Fruit fly (Drosophila melanogaster) whole organism, prepupa: Measurements from ENCODE around the gene Dyrk2.

Experiments
- CG10669 ChIP-seq: fragments of 200-800 bp; sonication (Bioruptor generic); optimal IDR thresholded peaks from 3 replicates; lab custom pipeline; 2018; ENCODE audit warnings: missing biosample characterization, mild to moderate bottlenecking, missing genetic modification characterization, moderate library complexity
- CG11294 ChIP-seq: fragments of 200-800 bp; sonication (Bioruptor generic); IDR thresholded peaks from 2 replicates; pipeline ENCODE4 v1.3.6; 2022; ENCODE audit warnings: missing biosample characterization, missing genetic modification characterization
- CG11762 ChIP-seq: fragments of 200-800 bp; sonication (Bioruptor generic); optimal IDR thresholded peaks from 3 replicates; lab custom pipeline; 2016; ENCODE audit warnings: missing biosample characterization, missing genetic modification characterization; ENCODE audit not compliant: insufficient read depth
- CG15336 ChIP-seq: fragments of 200-800 bp; sonication (Bioruptor generic); IDR thresholded peaks from 2 replicates; pipeline ENCODE4 v1.3.6; 2022; ENCODE audit warnings: missing biosample characterization, missing genetic modification characterization
- CG1621 ChIP-seq: fragments of 200-800 bp; sonication (Bioruptor generic); optimal IDR thresholded peaks from 3 replicates; lab custom pipeline; 2018; ENCODE audit warnings: missing biosample characterization, mild to moderate bottlenecking, missing genetic modification characterization
- CG3032 ChIP-seq: fragments of 200-800 bp; optimal IDR thresholded peaks from 2 replicates; lab custom pipeline; 2019; ENCODE audit warnings: missing biosample characterization, mild to moderate bottlenecking, missing genetic modification characterization, moderate library complexity
- CG31627 ChIP-seq: fragments of 200-800 bp; sonication (Bioruptor generic); optimal IDR thresholded peaks from 3 replicates; lab custom pipeline; 2016; ENCODE audit warnings: missing biosample characterization, missing genetic modification characterization
- CG32006 ChIP-seq: fragments of 200-800 bp; sonication (Bioruptor generic); optimal IDR thresholded peaks from 3 replicates; lab custom pipeline; 2017; ENCODE audit warnings: missing biosample characterization, mild to moderate bottlenecking, missing genetic modification characterization
- CG34406 ChIP-seq: fragments of 200-800 bp; sonication (Bioruptor generic); optimal IDR thresholded peaks from 3 replicates; lab custom pipeline; 2016; ENCODE audit warnings: missing biosample characterization, missing genetic modification characterization
- CG3919 ChIP-seq: fragments of 200-800 bp; sonication (Bioruptor generic); optimal IDR thresholded peaks from 3 replicates; lab custom pipeline; 2016; ENCODE audit warnings: missing biosample characterization, missing genetic modification characterization
- CG4318 ChIP-seq: fragments of 200-800 bp; sonication (Bioruptor generic); optimal IDR thresholded peaks from 3 replicates; lab custom pipeline; 2017; ENCODE audit warnings: missing biosample characterization, mild to moderate bottlenecking, missing genetic modification characterization
- CG6276 ChIP-seq: fragments of 200-800 bp; sonication (Bioruptor generic); optimal IDR thresholded peaks from 2 replicates; lab custom pipeline; 2017; ENCODE audit warnings: missing biosample characterization, mild to moderate bottlenecking, missing genetic modification characterization
- CG6792 ChIP-seq: fragments of 200-800 bp; sonication (Bioruptor generic); optimal IDR thresholded peaks from 3 replicates; lab custom pipeline; 2016; ENCODE audit warnings: missing biosample characterization, missing genetic modification characterization
- CG6854 ChIP-seq: fragments of 200-800 bp; sonication (Bioruptor generic); optimal IDR thresholded peaks from 2 replicates; lab custom pipeline; 2017; ENCODE audit warnings: missing biosample characterization, mild to moderate bottlenecking, missing genetic modification characterization
- CG8119 ChIP-seq: fragments of 200-800 bp; sonication (Bioruptor generic); IDR thresholded peaks from 3 replicates; pipeline ENCODE4 v1.3.6; 2022; ENCODE audit warnings: missing biosample characterization, missing genetic modification characterization
- CG8632 ChIP-seq: fragments of 200-800 bp; sonication (Bioruptor generic); optimal IDR thresholded peaks from 3 replicates; lab custom pipeline; 2016; ENCODE audit warnings: missing biosample characterization, missing genetic modification characterization
- Eip75B ChIP-seq: fragments of 200-800 bp; sonication (Bioruptor generic); optimal IDR thresholded peaks from 3 replicates; lab custom pipeline; 2016; ENCODE audit warnings: missing biosample characterization, missing genetic modification characterization
- Eip78C ChIP-seq: fragments of 200-800 bp; sonication (Bioruptor generic); peaks from one replicate; lab custom pipeline; 2016; ENCODE audit warnings: missing biosample characterization, missing genetic modification characterization
- Eip93F ChIP-seq: fragments of 200-800 bp; sonication (Bioruptor generic); optimal IDR thresholded peaks from 2 replicates; lab custom pipeline; 2016; ENCODE audit warnings: missing biosample characterization, mild to moderate bottlenecking, missing genetic modification characterization
- Gug ChIP-seq: fragments of 200-800 bp; sonication (Bioruptor generic); IDR thresholded peaks from 2 replicates; pipeline ENCODE4 v1.3.6; 2022; ENCODE audit warnings: missing biosample characterization, missing genetic modification characterization
- Hr38 ChIP-seq: sonication (Bioruptor generic); optimal IDR thresholded peaks from 2 replicates; lab custom pipeline; 2016; ENCODE audit warnings: missing biosample characterization, missing genetic modification characterization
- Hr39 ChIP-seq: fragments of 200-800 bp; sonication (Bioruptor generic); optimal IDR thresholded peaks from 2 replicates; lab custom pipeline; 2016; ENCODE audit warnings: missing biosample characterization, missing genetic modification characterization
- Hr4 ChIP-seq: fragments of 200-800 bp; sonication (Bioruptor generic); optimal IDR thresholded peaks from 3 replicates; lab custom pipeline; 2016; ENCODE audit warnings: missing biosample characterization, missing genetic modification characterization
- Lpt ChIP-seq: fragments of 200-800 bp; sonication (Bioruptor generic); optimal IDR thresholded peaks from 3 replicates; lab custom pipeline; 2016; ENCODE audit warnings: missing biosample characterization, missing genetic modification characterization
- Met ChIP-seq: fragments of 200-800 bp; sonication (Bioruptor generic); optimal IDR thresholded peaks from 3 replicates; lab custom pipeline; 2016; ENCODE audit warnings: missing biosample characterization, missing genetic modification characterization
- OdsH ChIP-seq: fragments of 200-800 bp; sonication (Bioruptor generic); optimal IDR thresholded peaks from 3 replicates; lab custom pipeline; 2016; ENCODE audit warnings: missing biosample characterization, missing genetic modification characterization
- Smox ChIP-seq: fragments of 200-800 bp; sonication (Bioruptor generic); optimal IDR thresholded peaks from 3 replicates; lab custom pipeline; 2016; ENCODE audit warnings: missing biosample characterization, missing genetic modification characterization
- Sox102F ChIP-seq: fragments of 200-800 bp; sonication (Bioruptor generic); optimal IDR thresholded peaks from 2 replicates; lab custom pipeline; 2016; ENCODE audit warnings: missing biosample characterization, mild to moderate bottlenecking, missing genetic modification characterization
- achi ChIP-seq: fragments of 200-800 bp; sonication (Bioruptor generic); optimal IDR thresholded peaks from 3 replicates; lab custom pipeline; 2016; ENCODE audit warnings: missing biosample characterization, missing genetic modification characterization
- acj6 ChIP-seq: fragments of 200-800 bp; sonication (Bioruptor generic); optimal IDR thresholded peaks from 3 replicates; lab custom pipeline; 2016; ENCODE audit warnings: missing biosample characterization, missing genetic modification characterization
- cyc ChIP-seq: fragments of 200-800 bp; sonication (Bioruptor generic); optimal IDR thresholded peaks from 3 replicates; lab custom pipeline; 2016; ENCODE audit warnings: missing biosample characterization, missing genetic modification characterization
- dsx ChIP-seq: fragments of 200-800 bp; optimal IDR thresholded peaks from 3 replicates; lab custom pipeline; 2019; ENCODE audit warnings: missing biosample characterization, mild to moderate bottlenecking, missing genetic modification characterization, moderate library complexity; ENCODE audit not compliant: poor library complexity, severe bottlenecking
- eg ChIP-seq: fragments of 200-800 bp; sonication (Bioruptor generic); IDR thresholded peaks from 3 replicates; pipeline ENCODE4 v1.3.6; 2022; ENCODE audit warnings: missing biosample characterization, missing genetic modification characterization
- fd59A ChIP-seq: fragments of 200-800 bp; sonication (Bioruptor generic); optimal IDR thresholded peaks from 2 replicates; lab custom pipeline; 2017; ENCODE audit warnings: missing biosample characterization, mild to moderate bottlenecking, missing genetic modification characterization, missing genetic modification reagents
- lz ChIP-seq: fragments of 200-800 bp; sonication (Bioruptor generic); optimal IDR thresholded peaks from 3 replicates; lab custom pipeline; 2016; ENCODE audit warnings: missing biosample characterization, missing genetic modification characterization
- net ChIP-seq: fragments of 200-800 bp; sonication (Bioruptor generic); optimal IDR thresholded peaks from 3 replicates; lab custom pipeline; 2016; ENCODE audit warnings: missing biosample characterization, missing genetic modification characterization
- pdm3 ChIP-seq: fragments of 200-800 bp; sonication (Bioruptor generic); optimal IDR thresholded peaks from 3 replicates; lab custom pipeline; 2016; ENCODE audit warnings: missing biosample characterization, missing genetic modification characterization
- spab ChIP-seq: fragments of 200-800 bp; sonication (Bioruptor generic); optimal IDR thresholded peaks from 2 replicates; lab custom pipeline; 2017; ENCODE audit warnings: missing biosample characterization, mild to moderate bottlenecking, missing genetic modification characterization, missing genetic modification reagents
- ss ChIP-seq, 2 experiments: fragments of 200-800 bp; sonication (Bioruptor generic); optimal IDR thresholded peaks; 2 replicates in 1 of 2; 3 replicates in 1 of 2; lab custom pipeline; 2017 to 2018; ENCODE audit warnings: mild to moderate bottlenecking in 2 of 2, missing biosample characterization in 2 of 2, missing genetic modification characterization in 2 of 2, moderate library complexity in 1 of 2
- svp ChIP-seq: fragments of 200-800 bp; sonication (Bioruptor generic); peaks from one replicate; lab custom pipeline; 2016; ENCODE audit warnings: missing biosample characterization, missing genetic modification characterization
- topi ChIP-seq: fragments of 200-800 bp; sonication (Bioruptor generic); optimal IDR thresholded peaks from 3 replicates; lab custom pipeline; 2016; ENCODE audit warnings: missing biosample characterization, missing genetic modification characterization
- vri ChIP-seq: fragments of 200-800 bp; sonication (Bioruptor generic); optimal IDR thresholded peaks from 3 replicates; lab custom pipeline; 2016; ENCODE audit warnings: missing biosample characterization, mild to moderate bottlenecking, missing genetic modification characterization

Gene Dyrk2

DNA sequence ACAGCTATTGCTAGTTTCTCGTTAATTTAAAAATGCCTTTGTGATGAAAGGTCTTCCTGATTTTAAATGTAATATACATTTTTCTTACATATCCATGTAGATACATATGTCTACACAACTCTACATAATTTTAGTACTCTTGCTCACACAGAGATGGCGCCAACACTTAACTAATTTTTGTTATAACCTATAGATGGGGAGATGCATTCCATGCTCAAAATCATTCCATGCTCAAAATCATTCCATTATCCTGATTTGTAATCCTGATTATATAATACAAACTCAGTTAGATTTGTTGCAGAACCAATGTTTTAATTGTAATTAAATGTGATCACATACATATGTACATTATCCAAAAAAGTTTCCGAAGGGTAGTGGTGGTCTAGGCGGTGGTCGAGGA is 73.0 kb downstream of the Dyrk2 start:
- TF ChIP-seq svp (GFP tag; lab: Kevin White, UChicago) (peak; percentile 56), CG31627 (GFP tag; lab: Kevin White, UChicago) (peak; percentile 24), lz (no peak), cyc (GFP tag; lab: Kevin White, UChicago) (peak; percentile 13), Eip78C (GFP tag; lab: Kevin White, UChicago) (no peak)

DNA sequence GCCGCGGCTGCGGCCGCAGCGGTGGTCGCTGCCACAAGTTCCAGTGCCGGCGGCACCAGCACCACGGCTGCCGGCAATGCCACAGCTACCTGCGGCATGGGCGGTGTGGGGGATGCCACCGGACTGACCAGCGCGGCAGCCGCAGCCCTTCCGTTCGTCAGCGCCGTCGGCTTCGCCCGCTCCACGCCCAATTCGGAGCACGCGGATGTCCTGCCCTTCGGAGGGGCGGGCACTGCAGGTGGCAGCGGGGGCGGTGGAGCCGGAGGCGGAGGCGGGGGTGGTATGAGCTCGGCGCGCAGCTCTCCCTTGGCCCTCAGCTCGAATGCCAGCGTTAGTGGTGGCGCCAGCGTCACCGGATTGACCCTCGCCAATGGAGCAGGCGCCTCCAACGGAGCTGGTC is 75.9 kb downstream of the Dyrk2 start:
- TF ChIP-seq svp (GFP tag; lab: Kevin White, UChicago) (no peak), CG6276 (GFP tag; lab: Kevin White, UChicago) (no peak), Eip93F (GFP tag; lab: Kevin White, UChicago) (no peak), CG3032 (tag; lab: Kevin White, UChicago) (no peak), CG31627 (GFP tag; lab: Kevin White, UChicago) (no peak), CG4318 (GFP tag; lab: Kevin White, UChicago) (no peak), Gug (GFP tag; lab: Robert Waterston, UW) (no peak), achi (GFP tag; lab: Kevin White, UChicago) (no peak), CG8119 (GFP tag; lab: Robert Waterston, UW) (no peak), CG1621 (no peak), Hr38 (GFP tag; lab: Kevin White, UChicago) (no peak), Sox102F (GFP tag; lab: Kevin White, UChicago) (no peak)

DNA sequence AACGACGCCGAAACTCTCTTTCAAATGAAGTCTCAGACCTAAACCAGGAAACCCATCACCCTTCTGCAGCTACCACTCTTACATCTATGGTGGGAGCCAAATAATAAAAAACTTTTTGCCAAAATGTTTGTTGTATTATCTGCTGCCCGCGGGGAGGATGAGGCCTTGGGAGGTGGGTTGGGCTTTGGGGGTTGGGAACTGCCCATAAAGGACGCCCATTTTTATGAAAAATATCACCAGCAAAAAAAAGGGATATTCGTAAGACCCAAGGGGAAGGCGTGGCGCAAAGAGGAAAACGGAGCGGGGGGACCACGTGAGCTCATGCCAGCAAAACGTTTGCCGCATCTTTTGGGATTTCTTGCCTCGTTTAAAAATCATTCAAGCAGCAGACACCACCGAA is 87.6 kb downstream of the Dyrk2 start:
- TF ChIP-seq CG34406 (no peak), eg (no peak), Eip75B (GFP tag; lab: Kevin White, UChicago) (no peak), Gug (GFP tag; lab: Robert Waterston, UW) (no peak), CG6792 (GFP tag; lab: Kevin White, UChicago) (no peak), Hr38 (GFP tag; lab: Kevin White, UChicago) (no peak), CG11762 (GFP tag; lab: Kevin White, UChicago) (no peak), CG15336 (GFP tag; lab: Robert Waterston, UW) (no peak), ss (GFP tag; optimal IDR thresholded peaks at IDR 0.05; lab: Kevin White, UChicago) (no peak), svp (GFP tag; lab: Kevin White, UChicago) (no peak), CG3032 (tag; lab: Kevin White, UChicago) (no peak)

DNA sequence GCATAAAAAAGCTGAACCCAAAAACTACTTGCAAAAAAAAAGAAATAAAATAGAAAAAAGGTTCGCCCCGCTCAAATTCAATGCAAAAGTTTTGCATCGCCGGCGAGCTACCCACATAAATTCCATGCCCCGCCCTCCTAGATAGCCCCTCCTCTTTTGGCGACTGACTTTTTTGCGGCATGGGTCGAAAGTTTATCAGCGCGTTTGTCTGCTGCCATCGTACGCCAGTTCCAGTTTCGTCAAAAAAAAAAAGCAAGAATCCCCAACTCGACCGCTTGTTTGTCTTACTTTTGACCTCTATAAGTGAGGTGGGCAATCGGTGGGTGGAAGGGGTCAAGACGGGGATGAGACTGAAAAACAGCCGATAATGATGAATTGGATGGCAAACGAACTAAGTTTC is 91.1 kb downstream of the Dyrk2 start:
- TF ChIP-seq svp (GFP tag; lab: Kevin White, UChicago): peak; percentile 94
- TF ChIP-seq dsx (GFP tag; lab: Kevin White, UChicago): no peak

DNA sequence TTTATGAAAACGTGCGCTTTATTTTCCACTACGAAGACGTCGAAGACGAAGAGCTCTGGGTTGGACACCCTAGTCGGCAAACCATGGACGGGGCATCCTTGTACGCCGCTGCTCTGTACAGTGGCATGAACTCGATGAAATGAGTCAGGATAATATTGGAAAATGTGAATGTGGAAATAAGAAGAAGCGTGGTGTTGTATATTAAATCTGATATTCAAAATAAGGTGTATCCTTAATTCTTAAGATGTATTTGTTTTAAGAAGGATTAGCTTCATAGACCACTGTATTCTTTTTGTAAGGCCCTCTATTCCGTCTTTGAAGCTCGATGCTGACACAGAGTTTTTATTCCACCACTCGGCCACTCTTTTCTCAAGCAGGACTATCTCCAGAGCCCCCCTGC is 92.7 kb downstream of the Dyrk2 start:
- TF ChIP-seq svp (GFP tag; lab: Kevin White, UChicago) (peak; percentile 53), cyc (GFP tag; lab: Kevin White, UChicago) (peak; percentile 7), dsx (GFP tag; lab: Kevin White, UChicago) (peak; percentile 34), CG6854 (GFP tag; lab: Kevin White, UChicago) (no peak), CG15336 (GFP tag; lab: Robert Waterston, UW) (peak; percentile 46), Hr39 (no peak), CG10669 (GFP tag; lab: Kevin White, UChicago) (peak; percentile 1), vri (GFP tag; lab: Kevin White, UChicago) (no peak), net (GFP tag; lab: Kevin White, UChicago) (peak; percentile 9), Eip75B (GFP tag; lab: Kevin White, UChicago) (peak; percentile 16), pdm3 (GFP tag; lab: Kevin White, UChicago) (peak; percentile 17), CG6792 (GFP tag; lab: Kevin White, UChicago) (peak; percentile 30), CG32006 (GFP tag; lab: Kevin White, UChicago) (peak; percentile 42), Met (GFP tag; lab: Kevin White, UChicago) (no peak), Eip93F (GFP tag; lab: Kevin White, UChicago) (no peak), Smox (GFP tag; lab: Kevin White, UChicago) (peak; percentile 19), Sox102F (GFP tag; lab: Kevin White, UChicago) (no peak), lz (peak; percentile 7), Lpt (no peak), Hr4 (peak; percentile 19), spab (GFP tag; lab: Kevin White, UChicago) (peak; percentile 9), CG1621 (peak; percentile 1), CG8632 (GFP tag; lab: Kevin White, UChicago) (peak; percentile 3), CG11294 (GFP tag; lab: Robert Waterston, UW) (no peak), OdsH (GFP tag; lab: Kevin White, UChicago) (peak; percentile 24), CG3919 (GFP tag; lab: Kevin White, UChicago) (peak; percentile 41), acj6 (GFP tag; lab: Kevin White, UChicago) (peak; percentile 14), topi (GFP tag; lab: Kevin White, UChicago) (peak; percentile 27), achi (GFP tag; lab: Kevin White, UChicago) (peak; percentile 34), CG34406 (peak; percentile 27), fd59A (GFP tag; lab: Kevin White, UChicago) (no peak)
